Worm (Caenorhabditis elegans) whole organism, L1 larva: ENCODE data around the gene Y73F8A.20.

Experiments used
- F16B12.6 ChIP-seq: fragments of 150-350 bp; optimal IDR thresholded peaks from 2 replicates; lab custom pipeline; 2014; ENCODE audit warnings: missing biosample characterization, missing genetic modification characterization
- ama-1 ChIP-seq: fragments of 150-350 bp; optimal IDR thresholded peaks from 2 replicates; lab custom pipeline; 2014
- ceh-8 ChIP-seq: fragments of 200-800 bp; sonication (Bioruptor generic); optimal IDR thresholded peaks from 2 replicates; lab custom pipeline; 2018; ENCODE audit warnings: mild to moderate bottlenecking, missing genetic modification characterization, moderate library complexity, missing compliant biosample characterization
- ceh-88 ChIP-seq: fragments of 200-800 bp; sonication (Bioruptor generic); IDR thresholded peaks from 2 replicates; pipeline ENCODE4 v1.3.6; 2022; ENCODE audit warnings: missing genetic modification characterization, missing compliant biosample characterization
- ces-1 ChIP-seq: fragments of 150-350 bp; optimal IDR thresholded peaks from 2 replicates; lab custom pipeline; 2014; ENCODE audit warnings: missing biosample characterization, missing genetic modification reagents, missing genetic modification characterization
- elt-2 ChIP-seq: sonication (generic microtip); optimal IDR thresholded peaks from 2 replicates; lab custom pipeline; 2016; ENCODE audit warnings: missing genetic modification characterization, mild to moderate bottlenecking, inconsistent platforms, missing compliant biosample characterization, missing genetic modification reagents
- ets-5 ChIP-seq: fragments of 200-800 bp; sonication (Bioruptor generic); IDR thresholded peaks from 2 replicates; pipeline ENCODE4 v1.3.6; 2022; ENCODE audit warnings: missing genetic modification characterization, missing compliant biosample characterization
- hlh-17 ChIP-seq: fragments of 200-800 bp; sonication (Bioruptor generic); optimal IDR thresholded peaks from 2 replicates; lab custom pipeline; 2018; ENCODE audit warnings: missing genetic modification characterization, mild to moderate bottlenecking, missing compliant biosample characterization, moderate library complexity, borderline replicate concordance
- mef-2 ChIP-seq: fragments of 150-350 bp; optimal IDR thresholded peaks from 2 replicates; lab custom pipeline; 2014; ENCODE audit warnings: missing biosample characterization, missing genetic modification characterization
- nhr-12 ChIP-seq: sonication (generic microtip); optimal IDR thresholded peaks from 2 replicates; lab custom pipeline; 2017; ENCODE audit warnings: missing biosample characterization, missing genetic modification characterization
- nhr-84 ChIP-seq: sonication (generic microtip); optimal IDR thresholded peaks from 2 replicates; lab custom pipeline; 2017; ENCODE audit warnings: missing biosample characterization, missing genetic modification characterization
- snu-23 ChIP-seq: sonication (generic microtip); optimal IDR thresholded peaks from 2 replicates; lab custom pipeline; 2016; ENCODE audit warnings: missing genetic modification characterization, missing compliant biosample characterization
- sptf-1 ChIP-seq: fragments of 150-350 bp; optimal IDR thresholded peaks from 2 replicates; lab custom pipeline; 2014; ENCODE audit warnings: missing biosample characterization, missing genetic modification characterization
- tbx-2 ChIP-seq: sonication (generic microtip); optimal IDR thresholded peaks from 2 replicates; lab custom pipeline; 2016; ENCODE audit warnings: missing genetic modification characterization, missing compliant biosample characterization
- unc-86 ChIP-seq: sonication (generic microtip); optimal IDR thresholded peaks from 2 replicates; lab custom pipeline; 2016; ENCODE audit warnings: missing genetic modification characterization, missing compliant biosample characterization
- xbp-1 ChIP-seq: sonication (generic microtip); optimal IDR thresholded peaks from 2 replicates; lab custom pipeline; 2016; ENCODE audit warnings: missing genetic modification characterization, missing compliant biosample characterization
- zag-1 ChIP-seq: fragments of 150-350 bp; optimal IDR thresholded peaks from 2 replicates; lab custom pipeline; 2014; ENCODE audit warnings: missing biosample characterization, missing genetic modification characterization

The Y73F8A.20 gene

ce11 chrIV:15402565-15402964 is 24.3 kb downstream of the Y73F8A.20 start:
- TF ChIP-seq unc-86 (tag; lab: Kevin White, UChicago), result no peak
- TF ChIP-seq ceh-8 (GFP tag; lab: Kevin White, UChicago), result no peak
- TF ChIP-seq elt-2 (tag; lab: Kevin White, UChicago), result no peak
- TF ChIP-seq sptf-1 (tag; lab: Kevin White, UChicago), result no peak
- TF ChIP-seq ceh-88 (GFP tag; lab: Robert Waterston, UW), result no peak
- TF ChIP-seq mef-2 (tag; lab: Kevin White, UChicago), result no peak
- TF ChIP-seq F16B12.6, result no peak
- TF ChIP-seq ets-5, result no peak
- TF ChIP-seq ces-1 (GFP tag; lab: Kevin White, UChicago), result no peak
- TF ChIP-seq nhr-84, result no peak
- TF ChIP-seq snu-23 (GFP tag; lab: Kevin White, UChicago), result no peak
- no peak for TF ChIP-seq tbx-2 (tag; lab: Kevin White, UChicago)
- TF ChIP-seq zag-1 (tag; lab: Kevin White, UChicago), result no peak
- no peak for TF ChIP-seq hlh-17 (GFP tag; lab: Kevin White, UChicago)
- no peak for TF ChIP-seq ama-1 (lab: Kevin White, UChicago)
- TF ChIP-seq xbp-1 (tag; lab: Kevin White, UChicago), result no peak
- TF ChIP-seq nhr-12 (tag; lab: Kevin White, UChicago), result no peak
